Worm (Caenorhabditis elegans) whole organism, late embryonic: ENCODE measurements around the gene nasp-2.

Experiments used
- ceh-18 ChIP-seq: sonication (generic microtip); optimal IDR thresholded peaks from 2 replicates; lab custom pipeline; 2016; ENCODE audit warnings: missing genetic modification characterization, missing compliant biosample characterization
- ceh-19 ChIP-seq: fragments of 200-800 bp; sonication (Bioruptor generic); optimal IDR thresholded peaks from 2 replicates; lab custom pipeline; 2018; ENCODE audit warnings: mild to moderate bottlenecking, missing genetic modification characterization, missing compliant biosample characterization
- ceh-48 ChIP-seq: sonication (generic microtip); optimal IDR thresholded peaks from 2 replicates; lab custom pipeline; 2016; ENCODE audit warnings: missing genetic modification characterization, inconsistent platforms, missing compliant biosample characterization
- lin-11 ChIP-seq: fragments of 200-800 bp; sonication (Bioruptor generic); optimal IDR thresholded peaks from 2 replicates; lab custom pipeline; 2018; ENCODE audit warnings: mild to moderate bottlenecking, missing genetic modification characterization, missing compliant biosample characterization
- nhr-11 ChIP-seq: fragments of 150-350 bp; optimal IDR thresholded peaks from 2 replicates; lab custom pipeline; 2014; ENCODE audit warnings: missing biosample characterization, missing genetic modification characterization
- pag-3 ChIP-seq: sonication (generic microtip); optimal IDR thresholded peaks from 2 replicates; lab custom pipeline; 2016; ENCODE audit warnings: missing compliant biosample characterization, missing genetic modification characterization, borderline replicate concordance
- ttx-3 ChIP-seq: sonication (generic microtip); optimal IDR thresholded peaks from 2 replicates; lab custom pipeline; 2016; ENCODE audit warnings: missing genetic modification reagents, missing genetic modification characterization, missing compliant biosample characterization
- unc-55 ChIP-seq: sonication (generic microtip); optimal IDR thresholded peaks from 2 replicates; lab custom pipeline; 2017; ENCODE audit warnings: missing biosample characterization, missing genetic modification reagents, missing genetic modification characterization

- TF ChIP-seq ceh-48 (tag; lab: Kevin White, UChicago) = no peak
- no peak for TF ChIP-seq nhr-11 (tag; lab: Kevin White, UChicago)
- TF ChIP-seq ceh-19 (GFP tag; lab: Kevin White, UChicago) = no peak
- no peak for TF ChIP-seq ttx-3 (tag; lab: Kevin White, UChicago)
- TF ChIP-seq lin-11 (tag; lab: Kevin White, UChicago) = no peak
- TF ChIP-seq ceh-18 = no peak
- TF ChIP-seq unc-55 (GFP tag; lab: Kevin White, UChicago) = no peak
- TF ChIP-seq pag-3 (tag; lab: Kevin White, UChicago) = no peak
Measured at ce11 chrV:13342235-13342634, 30.2 kb upstream of the nasp-2 start.
